Fruit fly (Drosophila melanogaster): Measurements from ENCODE around the gene ppl.

- TF ChIP-seq CG9705 (GFP tag; optimal IDR thresholded peaks at IDR 0.05) (no peak), usp (GFP tag; optimal IDR thresholded peaks at IDR 0.05) (no peak), sage (GFP tag; optimal IDR thresholded peaks at IDR 0.05) (no peak)
Measured at dm6 chr3L:21290336-21290735, 9.0 kb upstream of the ppl start.

Data from whole organism, wandering third instar larva.